Worm (Caenorhabditis elegans) whole organism, L2 larva: ENCODE measurements around the gene obr-2.

Experiments used
- aly-2 ChIP-seq: fragments of 150-350 bp; optimal IDR thresholded peaks from 2 replicates; lab custom pipeline; 2014; ENCODE audit warnings: missing biosample characterization, missing genetic modification characterization
- ceh-16 ChIP-seq: fragments of 150-350 bp; optimal IDR thresholded peaks from 2 replicates; lab custom pipeline; 2014; ENCODE audit warnings: missing biosample characterization, missing genetic modification characterization
- ceh-82 ChIP-seq: fragments of 150-350 bp; optimal IDR thresholded peaks from 2 replicates; lab custom pipeline; 2014; ENCODE audit warnings: missing biosample characterization, missing genetic modification characterization
- elt-3 ChIP-seq: sonication (generic microtip); optimal IDR thresholded peaks from 2 replicates; lab custom pipeline; 2017; ENCODE audit warnings: missing biosample characterization, missing genetic modification characterization
- mdl-1 ChIP-seq, 2 experiments: fragments of 150-350 bp in 1 of 2; sonication (generic microtip) in 1 of 2; optimal IDR thresholded peaks; 2 replicates each; lab custom pipeline; 2017; ENCODE audit warnings: missing biosample characterization in 2 of 2, missing genetic modification characterization in 2 of 2
- nhr-11 ChIP-seq: fragments of 150-350 bp; optimal IDR thresholded peaks from 2 replicates; lab custom pipeline; 2014; ENCODE audit warnings: missing biosample characterization, missing genetic modification characterization

DNA sequence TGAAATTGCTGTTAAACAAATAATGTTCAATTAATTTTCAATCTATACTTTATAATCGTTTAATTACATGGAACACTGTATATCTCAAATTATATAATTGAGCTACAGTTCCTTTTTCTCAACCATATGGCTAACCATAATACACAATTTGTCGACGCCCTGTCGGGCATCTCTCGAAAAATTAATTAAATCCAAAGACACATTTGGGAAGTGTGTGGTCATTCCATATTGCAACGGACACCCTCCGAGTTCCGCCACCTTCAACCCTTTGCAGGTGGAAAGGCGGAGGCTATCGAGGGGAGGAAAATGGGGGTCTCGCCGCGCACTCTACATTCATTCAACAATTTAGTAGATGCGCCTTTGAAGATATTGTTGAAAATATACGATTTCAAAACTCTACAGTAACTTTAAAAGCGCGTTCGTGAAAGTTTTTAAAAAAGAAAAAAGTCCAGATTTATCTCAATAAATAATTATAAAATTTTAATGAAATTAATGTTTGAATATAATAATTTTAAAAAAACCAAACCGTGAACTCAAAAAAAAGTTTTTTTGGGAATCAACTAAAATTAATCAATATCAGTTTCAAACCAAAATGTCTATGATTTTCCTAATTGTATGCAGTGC is 14.9 kb upstream of the obr-2 start, which contains the start of gene F14H8.8:
- TF ChIP-seq elt-3 (tag; lab: Kevin White, UChicago) (no peak), mdl-1 (tag; optimal IDR thresholded peaks at IDR 0.05; lab: Kevin White, UChicago) (no peak), ceh-16 (tag; lab: Kevin White, UChicago) (peak; percentile 9), nhr-11 (tag; lab: Kevin White, UChicago) (no peak), aly-2 (no peak), ceh-82 (tag; lab: Kevin White, UChicago) (no peak)
